Fruit fly (Drosophila melanogaster): ENCODE results near the gene PolD1.

Gene PolD1

DNA sequence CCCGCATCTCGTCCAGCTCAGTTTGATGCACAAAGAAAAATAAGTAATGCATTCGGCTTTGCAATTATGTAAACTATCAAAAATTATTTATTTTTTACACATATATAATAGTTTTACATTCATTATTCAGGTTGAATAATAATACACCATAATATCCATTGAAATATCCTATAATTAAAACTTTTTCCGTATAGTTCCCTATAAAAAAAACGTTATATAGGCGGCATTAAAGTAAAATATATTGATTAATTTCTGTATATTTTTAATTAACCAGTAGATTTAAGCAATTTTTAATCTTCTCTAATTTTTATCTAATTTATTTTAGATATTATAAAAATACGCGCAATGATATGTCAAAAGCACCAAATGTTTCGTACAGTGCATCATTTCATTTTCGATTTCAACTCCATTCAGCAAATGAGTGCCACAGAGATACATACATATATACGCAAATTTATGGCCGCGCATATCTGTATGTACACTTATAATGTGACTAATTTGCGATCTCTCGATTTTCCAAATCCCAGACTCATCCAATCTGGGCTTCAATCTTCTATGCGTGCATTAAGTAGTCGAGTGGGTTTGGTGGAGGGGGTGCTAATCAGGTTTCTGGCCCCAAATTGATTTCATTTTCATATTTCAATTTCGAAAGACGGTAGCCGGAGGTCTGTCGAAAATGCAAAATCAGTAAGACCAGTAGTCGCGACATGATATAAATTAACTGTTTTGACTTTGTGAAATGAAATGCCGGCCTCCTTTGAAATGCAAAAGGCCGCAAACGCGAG lies 25.8 kb upstream of the PolD1 start (continued):
- peak; percentile 45 for TF ChIP-seq zf30C (GFP tag; optimal IDR thresholded peaks at IDR 0.05)
- no peak for TF ChIP-seq CG10462 (GFP tag; optimal IDR thresholded peaks at IDR 0.05)
- peak; percentile 72; the same call in 1 of the 2 replicates for TF ChIP-seq bowl (GFP tag; IDR thresholded peaks at IDR 0.05)
- peak; percentile 59 for TF ChIP-seq gem (tag; optimal IDR thresholded peaks at IDR 0.05)
- TF ChIP-seq yki (optimal IDR thresholded peaks at IDR 0.05), result no peak
- no peak for TF ChIP-seq Hr39 (optimal IDR thresholded peaks at IDR 0.05)
- TF ChIP-seq Ets97D (GFP tag; optimal IDR thresholded peaks at IDR 0.05), result no peak
- TF ChIP-seq ranshi (GFP tag; IDR thresholded peaks at IDR 0.05), result no peak
- TF ChIP-seq CG16815 (GFP tag; optimal IDR thresholded peaks at IDR 0.05), result no peak
- TF ChIP-seq CG6254 (GFP tag; optimal IDR thresholded peaks at IDR 0.05), result no peak
- TF ChIP-seq Abd-B (GFP tag; optimal IDR thresholded peaks at IDR 0.05), result no peak
- no peak for TF ChIP-seq toy (GFP tag; IDR thresholded peaks at IDR 0.05)
- peak; percentile 37 for TF ChIP-seq CoRest (tag; optimal IDR thresholded peaks at IDR 0.05)
- TF ChIP-seq CG14710 (tag; optimal IDR thresholded peaks at IDR 0.05), result peak; percentile 48
- no peak for TF ChIP-seq Ptx1 (GFP tag; IDR thresholded peaks at IDR 0.05)
- TF ChIP-seq CG6813 (GFP tag; optimal IDR thresholded peaks at IDR 0.05), result no peak
- no peak for TF ChIP-seq ftz-f1 (GFP tag; optimal IDR thresholded peaks at IDR 0.05)
- TF ChIP-seq jigr1 (GFP tag; IDR thresholded peaks at IDR 0.05), result no peak
- no peak for TF ChIP-seq CG9215 (GFP tag; IDR thresholded peaks at IDR 0.05)
- no peak for TF ChIP-seq CG7928 (GFP tag; optimal IDR thresholded peaks at IDR 0.05)
- TF ChIP-seq Scr (GFP tag; IDR thresholded peaks at IDR 0.05; ENCODE audit: partially characterized antibody), result no peak
- TF ChIP-seq lmd (GFP tag; IDR thresholded peaks at IDR 0.05), result no peak
- peak; percentile 57 for TF ChIP-seq CG17829 (tag; optimal IDR thresholded peaks at IDR 0.05)
- no peak for TF ChIP-seq E2f1 (GFP tag; IDR thresholded peaks at IDR 0.05)
- no peak for TF ChIP-seq CG4282 (GFP tag; optimal IDR thresholded peaks at IDR 0.05)
- TF ChIP-seq vnd (GFP tag; IDR thresholded peaks at IDR 0.05; ENCODE audit: partially characterized antibody), result no peak
- TF ChIP-seq chm (GFP tag; IDR thresholded peaks at IDR 0.05), result no peak
- TF ChIP-seq CG16863 (GFP tag; optimal IDR thresholded peaks at IDR 0.05), result no peak
- TF ChIP-seq NC2β (GFP tag; optimal IDR thresholded peaks at IDR 0.05), result no peak
- no peak for TF ChIP-seq hkb (optimal IDR thresholded peaks at IDR 0.05)
- TF ChIP-seq hkb (GFP tag; IDR thresholded peaks at IDR 0.05), result no peak
- no peak for TF ChIP-seq CG4820 (GFP tag; optimal IDR thresholded peaks at IDR 0.05)
- TF ChIP-seq Gsc (GFP tag; IDR thresholded peaks at IDR 0.05), result no peak
- no peak for TF ChIP-seq CG1529 (GFP tag; optimal IDR thresholded peaks at IDR 0.05)
- TF ChIP-seq CG17361 (GFP tag; IDR thresholded peaks at IDR 0.05), result peak; percentile 80
- no peak for TF ChIP-seq cg (GFP tag; optimal IDR thresholded peaks at IDR 0.05)
- peak; percentile 28 for TF ChIP-seq Oli (tag; optimal IDR thresholded peaks at IDR 0.05)
- TF ChIP-seq unc-4 (GFP tag; IDR thresholded peaks at IDR 0.05; ENCODE audit: partially characterized antibody), result no peak
- peak; percentile 39 for TF ChIP-seq grau (tag; optimal IDR thresholded peaks at IDR 0.05)
- no peak for TF ChIP-seq scrt (GFP tag; optimal IDR thresholded peaks at IDR 0.05)
- TF ChIP-seq HLH4C (GFP tag; IDR thresholded peaks at IDR 0.05; ENCODE audit: partially characterized antibody), result no peak
- peak; percentile 39 for TF ChIP-seq dmrt99B (tag; optimal IDR thresholded peaks at IDR 0.05)
- no peak for TF ChIP-seq z (GFP tag; IDR thresholded peaks at IDR 0.05)
- no peak for TF ChIP-seq slp2 (GFP tag; optimal IDR thresholded peaks at IDR 0.05)
- peak; percentile 46 for TF ChIP-seq nmo (GFP tag; optimal IDR thresholded peaks at IDR 0.05)
- TF ChIP-seq CG11696 (GFP tag; IDR thresholded peaks at IDR 0.05), result no peak
- no peak for TF ChIP-seq CG17186 (GFP tag; optimal IDR thresholded peaks at IDR 0.05)
- no peak for TF ChIP-seq pzg (GFP tag; optimal IDR thresholded peaks at IDR 0.05)
- no peak for TF ChIP-seq Hsf (GFP tag; optimal IDR thresholded peaks at IDR 0.05)
- no peak for TF ChIP-seq CG8089 (GFP tag; optimal IDR thresholded peaks at IDR 0.05)
- peak; percentile 33 for TF ChIP-seq Ssrp (tag; optimal IDR thresholded peaks at IDR 0.05)
